Worm (Caenorhabditis elegans): Measurements from ENCODE around the gene shk-1.

- TF ChIP-seq nhr-12 (tag; optimal IDR thresholded peaks at IDR 0.05) = no peak
- no peak for TF ChIP-seq mls-2 (tag; optimal IDR thresholded peaks at IDR 0.05)
- TF ChIP-seq pha-4 (tag; optimal IDR thresholded peaks at IDR 0.05) = no peak
- no peak for TF ChIP-seq nhr-237 (tag; optimal IDR thresholded peaks at IDR 0.05)
- no peak for TF ChIP-seq flh-1 (GFP tag; optimal IDR thresholded peaks at IDR 0.05)
- TF ChIP-seq ces-1 (GFP tag; optimal IDR thresholded peaks at IDR 0.05) = no peak
- TF ChIP-seq snpc-4 (tag; optimal IDR thresholded peaks at IDR 0.05) = no peak
- no peak for TF ChIP-seq M03D4.4 (tag; optimal IDR thresholded peaks at IDR 0.05)
- no peak for TF ChIP-seq elt-1 (tag; optimal IDR thresholded peaks at IDR 0.05; ENCODE audit: borderline replicate concordance, insufficient read depth)
Observed at ce11 chrII:9725056-9725455, 33.0 kb upstream of the shk-1 start.
